Worm (Caenorhabditis elegans) whole organism, late embryonic: Measurements from ENCODE around the gene pgap-1.

ENCODE experiments used
- ceh-34 ChIP-seq: sonication (generic microtip); optimal IDR thresholded peaks from 2 replicates; lab custom pipeline; 2016; ENCODE audit warnings: mild to moderate bottlenecking, missing genetic modification characterization, missing compliant biosample characterization
- nfya-1 ChIP-seq: sonication (generic microtip); optimal IDR thresholded peaks from 2 replicates; lab custom pipeline; 2017; ENCODE audit warnings: missing genetic modification characterization, mild to moderate bottlenecking, missing compliant biosample characterization, antibody characterized with exemption, moderate library complexity
- nhr-11 ChIP-seq: fragments of 150-350 bp; optimal IDR thresholded peaks from 2 replicates; lab custom pipeline; 2014; ENCODE audit warnings: missing biosample characterization, missing genetic modification characterization
- pqm-1 ChIP-seq: sonication (generic microtip); optimal IDR thresholded peaks from 2 replicates; lab custom pipeline; 2016; ENCODE audit warnings: missing genetic modification characterization, missing compliant biosample characterization
- syd-9 ChIP-seq: sonication (generic microtip); optimal IDR thresholded peaks from 2 replicates; lab custom pipeline; 2016; ENCODE audit warnings: mild to moderate bottlenecking, missing genetic modification characterization, moderate library complexity, missing compliant biosample characterization

DNA sequence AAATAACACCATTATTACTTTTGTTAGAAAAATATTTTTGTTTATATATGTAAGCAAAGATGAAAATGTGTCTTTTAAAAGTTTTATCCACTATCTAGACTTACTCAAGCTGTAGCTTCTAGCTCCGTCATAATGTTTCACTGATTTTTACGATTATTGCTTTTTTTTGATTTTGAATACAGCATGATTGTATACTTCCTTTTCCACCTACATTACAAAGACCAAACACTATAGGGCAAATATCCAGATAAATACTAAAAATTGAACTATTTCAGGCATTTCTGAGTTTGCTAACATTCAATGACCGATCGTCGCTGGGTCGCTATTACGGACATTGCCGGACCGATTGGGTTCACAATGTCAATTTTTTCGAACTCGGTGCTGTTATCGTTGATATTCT lies 25.0 kb downstream of the pgap-1 start, which contains the start of gene str-116:
- TF ChIP-seq pqm-1 = no peak
- TF ChIP-seq syd-9 = no peak
- TF ChIP-seq nfya-1 (tag; lab: Kevin White, UChicago) = no peak
- TF ChIP-seq ceh-34 = no peak
- TF ChIP-seq nhr-11 = no peak
